Fruit fly (Drosophila melanogaster) whole organism, embryonic: ENCODE data around the gene CG6126.
A peak's percentile ranks its signal among the peaks of the same experiment; 100 is the strongest.

ENCODE experiments used
- B-H2 ChIP-seq: fragments of 200-800 bp; sonication (Bioruptor generic); optimal IDR thresholded peaks from 2 replicates; lab custom pipeline; 2018; ENCODE audit warnings: missing biosample characterization, mild to moderate bottlenecking, missing genetic modification characterization
- BEAF-32 ChIP-seq: fragments of 200-800 bp; sonication (Bioruptor generic); optimal IDR thresholded peaks from 3 replicates; lab custom pipeline; 2017; ENCODE audit warnings: missing biosample characterization, missing genetic modification characterization, mild to moderate bottlenecking, moderate library complexity, missing genetic modification reagents
- CG10431 ChIP-seq: fragments of 200-800 bp; sonication (Bioruptor generic); optimal IDR thresholded peaks from 3 replicates; lab custom pipeline; 2018; ENCODE audit warnings: missing biosample characterization, mild to moderate bottlenecking, missing genetic modification characterization
- CG11398 ChIP-seq: fragments of 200-800 bp; sonication (Bioruptor generic); optimal IDR thresholded peaks from 2 replicates; lab custom pipeline; 2016; ENCODE audit warnings: missing biosample characterization, missing genetic modification characterization
- CG12236 ChIP-seq: fragments of 200-800 bp; sonication (Bioruptor generic); optimal IDR thresholded peaks from 2 replicates; lab custom pipeline; 2016; ENCODE audit warnings: missing biosample characterization, missing genetic modification characterization
- CG12391 ChIP-seq: fragments of 200-800 bp; sonication (Bioruptor generic); optimal IDR thresholded peaks from 3 replicates; lab custom pipeline; 2018; ENCODE audit warnings: missing biosample characterization, mild to moderate bottlenecking, missing genetic modification characterization, moderate library complexity
- CG13123 ChIP-seq: fragments of 200-800 bp; sonication (Bioruptor generic); optimal IDR thresholded peaks from 2 replicates; lab custom pipeline; 2016; ENCODE audit warnings: missing biosample characterization, missing genetic modification characterization
- CG13894 ChIP-seq: fragments of 200-800 bp; sonication (Bioruptor generic); optimal IDR thresholded peaks from 3 replicates; lab custom pipeline; 2018; ENCODE audit warnings: missing biosample characterization, mild to moderate bottlenecking, missing genetic modification characterization, moderate library complexity
- CG1647 ChIP-seq: fragments of 200-800 bp; sonication (Bioruptor generic); optimal IDR thresholded peaks from 3 replicates; lab custom pipeline; 2016; ENCODE audit warnings: missing biosample characterization, missing genetic modification characterization
- CG17186 ChIP-seq: fragments of 200-800 bp; sonication (Bioruptor generic); optimal IDR thresholded peaks from 3 replicates; lab custom pipeline; 2017; ENCODE audit warnings: missing biosample characterization, missing genetic modification reagents, missing genetic modification characterization
- CG17612 ChIP-seq: fragments of 200-800 bp; sonication (Bioruptor generic); IDR thresholded peaks from 2 replicates; pipeline ENCODE4 v1.3.6; 2022; ENCODE audit warnings: missing biosample characterization, missing genetic modification characterization
- CG18476 ChIP-seq: fragments of 200-800 bp; sonication (Bioruptor generic); optimal IDR thresholded peaks from 2 replicates; lab custom pipeline; 2016; ENCODE audit warnings: missing biosample characterization, mild to moderate bottlenecking, missing genetic modification characterization
- CG18599 ChIP-seq: fragments of 200-800 bp; sonication (Bioruptor generic); optimal IDR thresholded peaks from 3 replicates; lab custom pipeline; 2017; ENCODE audit warnings: missing biosample characterization, missing genetic modification characterization, mild to moderate bottlenecking, moderate library complexity, missing genetic modification reagents
- CG18619 ChIP-seq: fragments of 200-800 bp; sonication (Bioruptor generic); optimal IDR thresholded peaks from 3 replicates; lab custom pipeline; 2017; ENCODE audit warnings: missing biosample characterization, mild to moderate bottlenecking, missing genetic modification characterization
- CG31441 ChIP-seq: fragments of 200-800 bp; sonication (Bioruptor generic); IDR thresholded peaks from 2 replicates; pipeline ENCODE4 v1.3.6; 2022; ENCODE audit warnings: missing biosample characterization, missing genetic modification characterization
- CG32532 ChIP-seq: fragments of 200-800 bp; sonication (Bioruptor generic); IDR thresholded peaks from 2 replicates; pipeline ENCODE4 v1.3.6; 2022; ENCODE audit warnings: missing biosample characterization, missing genetic modification characterization
- CG4404 ChIP-seq: fragments of 200-800 bp; sonication (Bioruptor generic); IDR thresholded peaks from 2 replicates; pipeline ENCODE4 v1.3.6; 2022; ENCODE audit warnings: missing biosample characterization, missing genetic modification characterization
- CG6175 ChIP-seq: fragments of 200-800 bp; sonication (Bioruptor generic); IDR thresholded peaks from 3 replicates; pipeline ENCODE4 v1.3.6; 2022; ENCODE audit warnings: missing biosample characterization, missing genetic modification characterization
- CG7372 ChIP-seq: fragments of 200-800 bp; sonication (Bioruptor generic); IDR thresholded peaks from 2 replicates; pipeline ENCODE4 v1.3.6; 2022; ENCODE audit warnings: missing biosample characterization, missing genetic modification characterization
- CG7556 ChIP-seq: fragments of 200-800 bp; sonication (Bioruptor generic); optimal IDR thresholded peaks from 2 replicates; lab custom pipeline; 2017; ENCODE audit warnings: missing biosample characterization, mild to moderate bottlenecking, missing genetic modification characterization
- CG8281 ChIP-seq: fragments of 200-800 bp; sonication (Bioruptor generic); optimal IDR thresholded peaks from 2 replicates; lab custom pipeline; 2018; ENCODE audit warnings: missing biosample characterization, mild to moderate bottlenecking, missing genetic modification characterization, moderate library complexity
- CG8478 ChIP-seq: fragments of >200 bp; optimal IDR thresholded peaks from 2 replicates; lab custom pipeline; 2018
- CG9437 ChIP-seq: fragments of 200-800 bp; sonication (Bioruptor generic); optimal IDR thresholded peaks from 2 replicates; lab custom pipeline; 2018; ENCODE audit warnings: missing biosample characterization, mild to moderate bottlenecking, missing genetic modification characterization
- CG9727 ChIP-seq: fragments of 200-800 bp; sonication (Bioruptor generic); optimal IDR thresholded peaks from 3 replicates; lab custom pipeline; 2017; ENCODE audit warnings: missing biosample characterization, mild to moderate bottlenecking, missing genetic modification characterization
- Camta ChIP-seq: fragments of 200-800 bp; sonication (Bioruptor generic); optimal IDR thresholded peaks from 2 replicates; lab custom pipeline; 2016; ENCODE audit warnings: missing biosample characterization, missing genetic modification characterization
- D ChIP-seq, 2 experiments: fragments of 200-800 bp in 1 of 2; fragments of >200 bp in 1 of 2; sonication (Bioruptor generic) in 1 of 2; optimal IDR thresholded peaks; 2 replicates in 1 of 2; 3 replicates in 1 of 2; lab custom pipeline; 2017; ENCODE audit warnings: mild to moderate bottlenecking in 1 of 2, missing biosample characterization in 1 of 2, missing genetic modification characterization in 1 of 2, missing genetic modification reagents in 1 of 2
- Doc2 ChIP-seq: fragments of 200-800 bp; sonication (Bioruptor generic); IDR thresholded peaks from 2 replicates; pipeline ENCODE4 v1.3.6; 2022; ENCODE audit warnings: missing biosample characterization, missing genetic modification characterization
- E2f1 ChIP-seq: fragments of 200-800 bp; sonication (Bioruptor generic); IDR thresholded peaks from 2 replicates; pipeline ENCODE4 v1.3.6; 2022; ENCODE audit warnings: missing biosample characterization, missing genetic modification characterization
- Ets65A ChIP-seq: fragments of 200-800 bp; sonication (Bioruptor generic); peaks from one replicate; lab custom pipeline; 2016; ENCODE audit warnings: missing biosample characterization, missing genetic modification characterization
- GATAe ChIP-seq: fragments of 200-800 bp; sonication (Bioruptor generic); conservative IDR thresholded peaks from 2 replicates; pipeline ENCODE4 v1.3.6; 2022; ENCODE audit warnings: missing biosample characterization, missing genetic modification characterization
- Jarid2 ChIP-seq: fragments of 200-800 bp; sonication (Bioruptor generic); optimal IDR thresholded peaks from 3 replicates; lab custom pipeline; 2017; ENCODE audit warnings: mild to moderate bottlenecking, missing biosample characterization, missing genetic modification reagents, missing genetic modification characterization
- Rx ChIP-seq: fragments of 200-800 bp; sonication (Bioruptor generic); IDR thresholded peaks from 2 replicates; pipeline ENCODE4 v1.3.6; 2022; ENCODE audit warnings: missing biosample characterization, missing genetic modification characterization
- Sin3A ChIP-seq: fragments of >200 bp; optimal IDR thresholded peaks from 2 replicates; lab custom pipeline; 2018
- Usf ChIP-seq: fragments of 200-800 bp; sonication (Bioruptor generic); optimal IDR thresholded peaks from 2 replicates; lab custom pipeline; 2017; ENCODE audit warnings: missing genotype, missing biosample characterization, missing genetic modification characterization
- amos ChIP-seq: fragments of 200-800 bp; sonication (Bioruptor generic); IDR thresholded peaks from 2 replicates; pipeline ENCODE4 v1.3.6; 2022; ENCODE audit warnings: missing biosample characterization, missing genetic modification characterization; ENCODE audit not compliant: partially characterized antibody
- bigmax ChIP-seq: fragments of 200-800 bp; sonication (Bioruptor generic); optimal IDR thresholded peaks from 2 replicates; lab custom pipeline; 2018; ENCODE audit warnings: missing biosample characterization, mild to moderate bottlenecking, missing genetic modification characterization
- cas ChIP-seq: fragments of 200-800 bp; sonication (Bioruptor generic); IDR thresholded peaks from 2 replicates; pipeline ENCODE4 v1.3.6; 2022; ENCODE audit warnings: missing biosample characterization, missing genetic modification characterization
- gem ChIP-seq: fragments of 200-800 bp; sonication (Bioruptor generic); optimal IDR thresholded peaks from 2 replicates; lab custom pipeline; 2019; ENCODE audit warnings: missing biosample characterization, mild to moderate bottlenecking, missing genetic modification characterization, moderate library complexity
- grn ChIP-seq: fragments of 200-800 bp; sonication (Bioruptor generic); optimal IDR thresholded peaks from 3 replicates; lab custom pipeline; 2017; ENCODE audit warnings: missing biosample characterization, missing genetic modification characterization
- hb ChIP-seq: fragments of 200-800 bp; sonication (Bioruptor generic); IDR thresholded peaks from 3 replicates; pipeline ENCODE4 v1.3.6; 2022; ENCODE audit warnings: missing biosample characterization, missing genetic modification characterization; ENCODE audit not compliant: partially characterized antibody
- hth ChIP-seq: fragments of >200 bp; optimal IDR thresholded peaks from 2 replicates; lab custom pipeline; 2017; ENCODE audit warnings: inconsistent platforms
- insv ChIP-seq, 2 experiments: fragments of 200-800 bp; sonication (Bioruptor generic); optimal IDR thresholded peaks; 3 replicates each; lab custom pipeline; 2016 to 2018; ENCODE audit warnings: missing biosample characterization in 2 of 2, missing genetic modification characterization in 2 of 2
- kni ChIP-seq: fragments of 200-800 bp; sonication (Bioruptor generic); optimal IDR thresholded peaks from 3 replicates; lab custom pipeline; 2017; ENCODE audit warnings: mild to moderate bottlenecking, missing biosample characterization, missing genetic modification reagents, missing genetic modification characterization
- nerfin-1 ChIP-seq: fragments of 200-800 bp; sonication (Bioruptor generic); optimal IDR thresholded peaks from 3 replicates; lab custom pipeline; 2019; ENCODE audit warnings: missing biosample characterization, mild to moderate bottlenecking, missing genetic modification characterization, moderate library complexity
- pan ChIP-seq, 4 experiments: fragments of >200 bp in 3 of 4; fragments of 200-800 bp in 1 of 4; sonication (Bioruptor generic) in 1 of 4; optimal IDR thresholded peaks in 3 of 4; IDR thresholded peaks in 1 of 4; 2 replicates each; pipeline versions ENCODE4 v1.3.6 to Lab custom; 2017 to 2022; ENCODE audit warnings: missing biosample characterization in 2 of 4, missing genetic modification characterization in 2 of 4, mixed read lengths in 1 of 4
- peb ChIP-seq: fragments of 200-800 bp; sonication (Bioruptor generic); IDR thresholded peaks from 2 replicates; pipeline ENCODE4 v1.3.6; 2022; ENCODE audit warnings: missing biosample characterization, missing genetic modification characterization
- pfk ChIP-seq: fragments of 200-800 bp; sonication (Bioruptor generic); optimal IDR thresholded peaks from 2 replicates; lab custom pipeline; 2018; ENCODE audit warnings: missing biosample characterization, mild to moderate bottlenecking, missing genetic modification characterization, moderate library complexity
- so ChIP-seq: fragments of 200-800 bp; sonication (Bioruptor generic); IDR thresholded peaks from 3 replicates; pipeline ENCODE4 v1.3.6; 2022; ENCODE audit warnings: missing biosample characterization, missing genetic modification characterization
- sr ChIP-seq: fragments of 200-800 bp; sonication (Bioruptor generic); IDR thresholded peaks from 3 replicates; pipeline ENCODE4 v1.3.6; 2022; ENCODE audit warnings: missing biosample characterization, missing genetic modification characterization
- tll ChIP-seq, 2 experiments: fragments of 200-800 bp in 1 of 2; fragments of >200 bp in 1 of 2; sonication (Bioruptor generic) in 1 of 2; optimal IDR thresholded peaks; 2 replicates each; lab custom pipeline; 2017 to 2019; ENCODE audit warnings: missing biosample characterization in 2 of 2, missing genetic modification characterization in 2 of 2, mild to moderate bottlenecking in 1 of 2, moderate library complexity in 1 of 2

CG6126 gene

dm6 chr3R:16251270-16251925, 48.5 kb upstream of the CG6126 start:
- TF ChIP-seq CG13123 (GFP tag; lab: Kevin White, UChicago) (no peak), CG13894 (tag; lab: Kevin White, UChicago) (peak; percentile 16), so (no peak), Rx (GFP tag; lab: Robert Waterston, UW) (no peak), CG9437 (GFP tag; lab: Kevin White, UChicago) (no peak), CG11398 (GFP tag; lab: Kevin White, UChicago) (no peak), B-H2 (GFP tag; lab: Kevin White, UChicago) (no peak), kni (GFP tag; lab: Kevin White, UChicago) (peak; percentile 50), Ets65A (GFP tag; lab: Kevin White, UChicago) (peak; percentile 51), peb (GFP tag; lab: Robert Waterston, UW) (no peak), grn (GFP tag; lab: Kevin White, UChicago) (no peak), CG7372 (GFP tag; lab: Robert Waterston, UW) (no peak), pan (optimal IDR thresholded peaks at IDR 0.05; lab: Kevin White, UChicago) (no peak), pan (GFP tag; optimal IDR thresholded peaks at IDR 0.05 in 1 of 2, IDR thresholded peaks at IDR 0.05 in 1 of 2) (no peak), CG1647 (GFP tag; lab: Kevin White, UChicago) (no peak), CG12236 (GFP tag; lab: Kevin White, UChicago) (no peak), CG9727 (GFP tag; lab: Kevin White, UChicago) (no peak), pfk (no peak), CG32532 (no peak), sr (GFP tag; lab: Robert Waterston, UW) (no peak), CG18599 (GFP tag; lab: Kevin White, UChicago) (no peak), CG17612 (GFP tag; lab: Robert Waterston, UW) (no peak), bigmax (no peak), Camta (GFP tag; lab: Kevin White, UChicago) (no peak), tll (GFP tag; optimal IDR thresholded peaks at IDR 0.05; lab: Kevin White, UChicago) (peak in 1 of 2 experiments; percentile 60), gem (tag; lab: Kevin White, UChicago) (no peak), CG18476 (GFP tag; lab: Kevin White, UChicago) (no peak), hb (GFP tag; lab: Robert Waterston, UW) (no peak), D (optimal IDR thresholded peaks at IDR 0.05; lab: Kevin White, UChicago) (peak; percentile 93), D (GFP tag; optimal IDR thresholded peaks at IDR 0.05; lab: Kevin White, UChicago) (no peak), BEAF-32 (GFP tag; lab: Kevin White, UChicago) (no peak), CG6175 (GFP tag; lab: Robert Waterston, UW) (no peak), CG18619 (GFP tag; lab: Kevin White, UChicago) (no peak), CG8478 (lab: Kevin White, UChicago) (no peak), CG31441 (GFP tag; lab: Robert Waterston, UW) (no peak), CG10431 (no peak), CG4404 (GFP tag; lab: Robert Waterston, UW) (no peak), hth (lab: Kevin White, UChicago) (peak; percentile 89), Usf (GFP tag; lab: Kevin White, UChicago) (no peak), nerfin-1 (tag; lab: Kevin White, UChicago) (peak; percentile 8), amos (no peak), cas (GFP tag; lab: Robert Waterston, UW) (no peak), Doc2 (GFP tag; lab: Robert Waterston, UW) (no peak), CG8281 (tag; lab: Kevin White, UChicago) (peak; percentile 36), E2f1 (GFP tag; lab: Robert Waterston, UW) (no peak), CG7556 (GFP tag; lab: Kevin White, UChicago) (no peak), GATAe (no peak), Sin3A (lab: Kevin White, UChicago) (no peak), insv (GFP tag; optimal IDR thresholded peaks at IDR 0.05; lab: Kevin White, UChicago) (peak in 1 of 2 experiments; percentile 78), CG12391 (no peak), Jarid2 (GFP tag; lab: Kevin White, UChicago) (no peak), CG17186 (GFP tag; lab: Kevin White, UChicago) (no peak)
